Worm (Caenorhabditis elegans) whole organism, late embryonic: Measurements from ENCODE around the gene F09G8.5.

Experiments used
- ama-1 ChIP-seq: fragments of 150-350 bp; optimal IDR thresholded peaks from 2 replicates; lab custom pipeline; 2014
- elt-4 ChIP-seq: sonication (generic microtip); optimal IDR thresholded peaks from 2 replicates; lab custom pipeline; 2016; ENCODE audit warnings: missing genetic modification characterization, missing compliant biosample characterization
- tbx-7 ChIP-seq: sonication (generic microtip); optimal IDR thresholded peaks from 2 replicates; lab custom pipeline; 2016; ENCODE audit warnings: missing genotype, missing genetic modification characterization, missing compliant biosample characterization
- ttx-3 ChIP-seq: sonication (generic microtip); optimal IDR thresholded peaks from 2 replicates; lab custom pipeline; 2016; ENCODE audit warnings: missing genetic modification reagents, missing genetic modification characterization, missing compliant biosample characterization
- unc-55 ChIP-seq: sonication (generic microtip); optimal IDR thresholded peaks from 2 replicates; lab custom pipeline; 2017; ENCODE audit warnings: missing biosample characterization, missing genetic modification reagents, missing genetic modification characterization

DNA sequence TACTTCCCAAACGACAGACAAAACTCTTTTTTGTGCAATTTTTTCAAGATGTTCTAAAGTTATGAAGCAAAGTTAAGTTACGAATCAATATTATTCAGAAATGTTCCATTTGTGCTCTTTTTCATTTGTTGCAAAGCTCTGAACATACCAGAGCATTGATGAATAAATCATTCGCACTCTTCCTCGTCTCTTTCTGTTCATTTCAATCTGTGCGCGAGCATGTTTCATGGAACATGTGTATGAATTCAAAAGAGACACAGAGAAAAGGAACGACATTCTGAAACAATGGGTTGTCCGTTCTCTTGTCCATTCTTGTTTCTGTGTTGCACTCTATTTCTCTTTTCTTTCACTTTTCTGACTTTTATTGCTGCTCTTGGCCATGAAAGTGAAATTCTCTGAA is 25.6 kb downstream of the F09G8.5 start:
- no peak for TF ChIP-seq ttx-3 (tag; lab: Kevin White, UChicago)
- no peak for TF ChIP-seq elt-4
- no peak for TF ChIP-seq ama-1 (lab: Kevin White, UChicago)
- TF ChIP-seq unc-55 (GFP tag; lab: Kevin White, UChicago) = no peak
- TF ChIP-seq tbx-7 (tag; lab: Kevin White, UChicago) = no peak
